Worm (Caenorhabditis elegans) whole organism, mixed stage, embryonic: ENCODE measurements around the gene H25P19.1.

ENCODE experiments used
- nhr-76 ChIP-seq: sonication (generic microtip); optimal IDR thresholded peaks from 2 replicates; lab custom pipeline; 2017; ENCODE audit warnings: missing biosample characterization, missing genetic modification characterization
- unc-62 ChIP-seq: fragments of 150-350 bp; optimal IDR thresholded peaks from 2 replicates; lab custom pipeline; 2014; ENCODE audit warnings: missing biosample characterization, missing genetic modification reagents, missing genetic modification characterization
- ztf-11 ChIP-seq: fragments of 150-350 bp; optimal IDR thresholded peaks from 2 replicates; lab custom pipeline; 2014; ENCODE audit warnings: missing biosample characterization, missing genetic modification characterization

- TF ChIP-seq unc-62 (GFP tag; lab: Kevin White, UChicago) = no peak
- TF ChIP-seq ztf-11 = no peak
- TF ChIP-seq nhr-76 = no peak
Measured at ce11 chrV:702260-702659, 14.8 kb downstream of the H25P19.1 start, which contains the start of gene srbc-37.
